Worm (Caenorhabditis elegans): Measurements from ENCODE around the gene wsp-1.

Gene wsp-1

ce11 chrIV:8138984-8139383 lies 59.8 kb downstream of the wsp-1 start, which contains the start of gene pmk-3:
Gene pmk-3, plus strand, starts transcription at chrIV:8139219.
- TF ChIP-seq fos-1 (tag; optimal IDR thresholded peaks at IDR 0.05), result no peak
- TF ChIP-seq blmp-1 (tag; optimal IDR thresholded peaks at IDR 0.05), result peak; percentile 2
